Worm (Caenorhabditis elegans) whole organism, midembryonic: ENCODE data around the gene bath-46.

Source experiments
- T22C8.4 ChIP-seq: fragments of 200-800 bp; sonication (Bioruptor generic); IDR thresholded peaks from 2 replicates; pipeline ENCODE4 v1.3.6; 2022; ENCODE audit warnings: missing genetic modification characterization, missing compliant biosample characterization
- cog-1 ChIP-seq: sonication (generic microtip); optimal IDR thresholded peaks from 2 replicates; lab custom pipeline; 2016; ENCODE audit warnings: missing genetic modification characterization, missing compliant biosample characterization
- flt-1 ChIP-seq: fragments of 200-800 bp; sonication (Bioruptor generic); IDR thresholded peaks from 2 replicates; pipeline ENCODE4 v1.3.6; 2022; ENCODE audit warnings: missing genetic modification characterization, missing compliant biosample characterization
- klf-2 ChIP-seq: fragments of 200-800 bp; sonication (Bioruptor generic); conservative IDR thresholded peaks from 2 replicates; pipeline ENCODE4 v1.3.6; 2022; ENCODE audit warnings: missing genetic modification reagents, missing genetic modification characterization, missing compliant biosample characterization
- med-1 ChIP-seq: sonication (generic microtip); optimal IDR thresholded peaks from 2 replicates; lab custom pipeline; 2017; ENCODE audit warnings: missing genetic modification characterization, mild to moderate bottlenecking, missing compliant biosample characterization, antibody characterized with exemption, missing genetic modification reagents; ENCODE audit not compliant: insufficient read depth
- ref-1 ChIP-seq: fragments of 200-800 bp; sonication (Bioruptor generic); conservative IDR thresholded peaks from 2 replicates; pipeline ENCODE4 v1.3.6; 2022; ENCODE audit warnings: missing genetic modification reagents, missing genetic modification characterization, missing compliant biosample characterization
- tab-1 ChIP-seq: fragments of 200-800 bp; sonication (Bioruptor generic); IDR thresholded peaks from 2 replicates; pipeline ENCODE4 v1.3.6; 2022; ENCODE audit warnings: missing genetic modification characterization, missing compliant biosample characterization
- ztf-23 ChIP-seq: fragments of 200-800 bp; sonication (Bioruptor generic); IDR thresholded peaks from 2 replicates; pipeline ENCODE4 v1.3.6; 2022; ENCODE audit warnings: missing genetic modification reagents, missing genetic modification characterization, missing compliant biosample characterization
- ztf-29 ChIP-seq: fragments of 200-800 bp; sonication (Bioruptor generic); IDR thresholded peaks from 2 replicates; pipeline ENCODE4 v1.3.6; 2022; ENCODE audit warnings: missing genetic modification reagents, missing genetic modification characterization, missing compliant biosample characterization

Gene bath-46

ce11 chrII:1576030-1576429, 21.7 kb upstream of the bath-46 start, which contains the start of gene K05F6.10:
Gene K05F6.10 (minus strand): TSS chrII:1576130.
- no peak for TF ChIP-seq med-1 (GFP tag; lab: Kevin White, UChicago)
- no peak for TF ChIP-seq flt-1 (GFP tag; lab: Robert Waterston, UW)

- TF ChIP-seq flt-1 (GFP tag; lab: Robert Waterston, UW) (no peak), ref-1 (GFP tag; lab: Robert Waterston, UW) (no peak), cog-1 (tag; lab: Kevin White, UChicago) (no peak), ztf-29 (no peak), ztf-23 (GFP tag; lab: Robert Waterston, UW) (no peak), klf-2 (no peak)
Observed at ce11 chrII:1576772-1577171, 20.9 kb upstream of the bath-46 start.

ce11 chrII:1579886-1580285, 17.8 kb upstream of the bath-46 start, which contains the start of gene math-38:
Gene math-38 (minus strand): TSS chrII:1579986.
- TF ChIP-seq cog-1 (tag; lab: Kevin White, UChicago) (no peak), tab-1 (GFP tag; lab: Robert Waterston, UW) (no peak), ztf-29 (no peak), ref-1 (GFP tag; lab: Robert Waterston, UW) (no peak), T22C8.4 (no peak), med-1 (GFP tag; lab: Kevin White, UChicago) (no peak), flt-1 (GFP tag; lab: Robert Waterston, UW) (no peak), ztf-23 (GFP tag; lab: Robert Waterston, UW) (no peak), klf-2 (no peak)

- TF ChIP-seq med-1 (GFP tag; lab: Kevin White, UChicago), result no peak
- TF ChIP-seq tab-1 (GFP tag; lab: Robert Waterston, UW), result no peak
- no peak for TF ChIP-seq T22C8.4
- TF ChIP-seq flt-1 (GFP tag; lab: Robert Waterston, UW), result no peak
- TF ChIP-seq ztf-29, result no peak
Observed at ce11 chrII:1584140-1584539, 13.6 kb upstream of the bath-46 start, which contains the start of gene clec-21. Gene clec-21 (minus strand): TSS chrII:1584240.

ce11 chrII:1586305-1586704, 11.4 kb upstream of the bath-46 start, which contains the start of gene T07H3.8:
Gene T07H3.8 (plus strand): TSS chrII:1586605.
- TF ChIP-seq cog-1 (tag; lab: Kevin White, UChicago), result no peak
- TF ChIP-seq tab-1 (GFP tag; lab: Robert Waterston, UW), result no peak
- TF ChIP-seq flt-1 (GFP tag; lab: Robert Waterston, UW), result no peak
- TF ChIP-seq klf-2, result no peak
- no peak for TF ChIP-seq ztf-23 (GFP tag; lab: Robert Waterston, UW)
- no peak for TF ChIP-seq ztf-29
- no peak for TF ChIP-seq ref-1 (GFP tag; lab: Robert Waterston, UW)
- TF ChIP-seq med-1 (GFP tag; lab: Kevin White, UChicago), result no peak
- no peak for TF ChIP-seq T22C8.4

ce11 chrII:1589845-1590244, 7.9 kb upstream of the bath-46 start, which contains the start of gene T07H3.7:
Gene T07H3.7 (minus strand): TSS chrII:1589945.
- TF ChIP-seq flt-1 (GFP tag; lab: Robert Waterston, UW) (no peak), med-1 (GFP tag; lab: Kevin White, UChicago) (no peak), tab-1 (GFP tag; lab: Robert Waterston, UW) (no peak), T22C8.4 (no peak), cog-1 (tag; lab: Kevin White, UChicago) (no peak), ztf-23 (GFP tag; lab: Robert Waterston, UW) (no peak), klf-2 (no peak), ztf-29 (no peak), ref-1 (GFP tag; lab: Robert Waterston, UW) (no peak)

- TF ChIP-seq tab-1 (GFP tag; lab: Robert Waterston, UW) (no peak), cog-1 (tag; lab: Kevin White, UChicago) (no peak), ztf-23 (GFP tag; lab: Robert Waterston, UW) (no peak), T22C8.4 (no peak), med-1 (GFP tag; lab: Kevin White, UChicago) (no peak), klf-2 (no peak), ref-1 (GFP tag; lab: Robert Waterston, UW) (no peak), ztf-29 (no peak), flt-1 (GFP tag; lab: Robert Waterston, UW) (no peak)
Observed at ce11 chrII:1595137-1595536, 2.6 kb upstream of the bath-46 start, which contains the start of gene clec-20. Gene clec-20 (minus strand): TSS chrII:1595237.

ce11 chrII:1600661-1601060, 3.0 kb downstream of the bath-46 start, which contains the start of gene bath-26:
Gene bath-26 (minus strand): TSS chrII:1600761.
- no peak for TF ChIP-seq ztf-23 (GFP tag; lab: Robert Waterston, UW)
- TF ChIP-seq ref-1 (GFP tag; lab: Robert Waterston, UW), result no peak
- TF ChIP-seq T22C8.4, result no peak

ce11 chrII:1601507-1601906, 3.8 kb downstream of the bath-46 start, which contains the start of gene bath-47:
Gene bath-47 (plus strand): TSS chrII:1601811.
- TF ChIP-seq ztf-23 (GFP tag; lab: Robert Waterston, UW), result no peak
- no peak for TF ChIP-seq cog-1 (tag; lab: Kevin White, UChicago)
- TF ChIP-seq klf-2, result no peak
- TF ChIP-seq ref-1 (GFP tag; lab: Robert Waterston, UW), result no peak
- no peak for TF ChIP-seq tab-1 (GFP tag; lab: Robert Waterston, UW)
- TF ChIP-seq ztf-29, result no peak
- no peak for TF ChIP-seq flt-1 (GFP tag; lab: Robert Waterston, UW)
- no peak for TF ChIP-seq med-1 (GFP tag; lab: Kevin White, UChicago)
- no peak for TF ChIP-seq T22C8.4

ce11 chrII:1603049-1603448, 5.3 kb downstream of the bath-46 start:
- TF ChIP-seq med-1 (GFP tag; lab: Kevin White, UChicago) (no peak), tab-1 (GFP tag; lab: Robert Waterston, UW) (no peak), T22C8.4 (no peak)
